1 worm cellular context compared by ENCODE assay signal in the genomic region with DNA sequence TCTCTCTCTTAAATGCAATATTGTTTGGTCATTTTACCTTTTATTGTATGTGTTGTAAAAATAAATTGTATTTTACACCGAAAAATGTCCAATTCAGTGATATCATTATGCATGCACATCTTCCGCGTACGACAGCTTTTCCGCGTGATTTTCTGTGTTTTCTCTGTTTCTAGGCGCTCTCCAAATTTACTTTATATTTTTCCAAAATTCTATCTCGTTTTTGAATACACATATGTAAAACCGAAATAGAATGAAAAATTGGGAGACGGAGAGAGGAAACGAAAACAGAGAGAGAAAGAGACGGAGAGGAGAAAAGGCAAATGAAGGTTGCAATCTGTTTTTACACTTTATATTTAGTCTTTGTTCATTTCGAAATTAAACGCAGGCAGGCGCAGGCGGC.
TF ChIP-seq lines count a peak whose summit lies in the region.

No protein-coding gene starts in this region.

TF ChIP-seq in whole organism, L1 larva, 84 proteins besides CTCF, POLR2A, EP300 and RAD21 (continued from another document):
- peak; percentile 45 for TF ChIP-seq dsc-1 (tag; optimal IDR thresholded peaks at IDR 0.05; lab: Kevin White, UChicago)
- TF ChIP-seq C04F5.9 (tag; optimal IDR thresholded peaks at IDR 0.05; lab: Kevin White, UChicago) = no peak
- TF ChIP-seq pqm-1 (tag; optimal IDR thresholded peaks at IDR 0.05; lab: Kevin White, UChicago) = no peak
- TF ChIP-seq lsy-2 (tag; optimal IDR thresholded peaks at IDR 0.05; lab: Kevin White, UChicago) = peak; percentile 41 to 62
- peak; percentile 62 for TF ChIP-seq fkh-8 (tag; optimal IDR thresholded peaks at IDR 0.05; lab: Kevin White, UChicago)
- TF ChIP-seq jun-1 (tag; optimal IDR thresholded peaks at IDR 0.05; lab: Kevin White, UChicago) = peak; percentile 49
- peak; percentile 30 for TF ChIP-seq elt-2 (tag; optimal IDR thresholded peaks at IDR 0.05; lab: Kevin White, UChicago)
- TF ChIP-seq C16A3.4 (tag; optimal IDR thresholded peaks at IDR 0.05; lab: Kevin White, UChicago) = peak; percentile 9
- no peak for TF ChIP-seq nhr-77 (tag; optimal IDR thresholded peaks at IDR 0.05; lab: Kevin White, UChicago)
- peak; percentile 40 for TF ChIP-seq lin-13 (GFP tag; optimal IDR thresholded peaks at IDR 0.05; lab: Kevin White, UChicago)
- TF ChIP-seq pax-3 (tag; optimal IDR thresholded peaks at IDR 0.05; lab: Kevin White, UChicago) = no peak
- peak; percentile 19 to 34 (median 20) for TF ChIP-seq dpl-1 (GFP tag; optimal IDR thresholded peaks at IDR 0.05; lab: Kevin White, UChicago)
- TF ChIP-seq hlh-17 (GFP tag; optimal IDR thresholded peaks at IDR 0.05; lab: Kevin White, UChicago; ENCODE audit: borderline replicate concordance) = no peak
- peak in 1 of 3 experiments; percentile 29 for TF ChIP-seq ceh-82 (tag; optimal IDR thresholded peaks at IDR 0.05; lab: Kevin White, UChicago)
- TF ChIP-seq mdl-1 (tag; optimal IDR thresholded peaks at IDR 0.05; lab: Kevin White, UChicago) = peak in 1 of 2 experiments; percentile 32
- TF ChIP-seq nhr-76 (tag; optimal IDR thresholded peaks at IDR 0.05; lab: Kevin White, UChicago) = no peak
- peak; percentile 40 for TF ChIP-seq tbx-2 (tag; optimal IDR thresholded peaks at IDR 0.05; lab: Kevin White, UChicago)
- TF ChIP-seq lin-35 (GFP tag; optimal IDR thresholded peaks at IDR 0.05; lab: Kevin White, UChicago) = peak; percentile 27 to 44
- TF ChIP-seq elt-3 (tag; optimal IDR thresholded peaks at IDR 0.05; lab: Kevin White, UChicago) = peak in 1 of 6 experiments; percentile 44
- TF ChIP-seq lin-39 (tag; optimal IDR thresholded peaks at IDR 0.05; lab: Kevin White, UChicago) = no peak
